Fruit fly (Drosophila melanogaster) whole organism, embryonic: ENCODE data around the gene Acp63F.

Source experiments
- Atf-2 ChIP-seq: fragments of 200-800 bp; sonication (Bioruptor generic); optimal IDR thresholded peaks from 2 replicates; lab custom pipeline; 2016; ENCODE audit warnings: missing biosample characterization, missing genetic modification characterization
- Awh ChIP-seq: fragments of 200-800 bp; sonication (Bioruptor generic); IDR thresholded peaks from 2 replicates; pipeline ENCODE4, ENCODE4 v1.3.6; 2022; ENCODE audit warnings: missing biosample characterization, missing genetic modification characterization
- B-H1 ChIP-seq: fragments of 200-800 bp; sonication (Bioruptor generic); IDR thresholded peaks from 3 replicates; pipeline ENCODE4 v1.3.6; 2022; ENCODE audit warnings: missing biosample characterization, missing genetic modification characterization
- CG11093 ChIP-seq: fragments of 200-800 bp; sonication (Bioruptor generic); IDR thresholded peaks from 3 replicates; pipeline ENCODE4 v1.3.6; 2022; ENCODE audit warnings: missing biosample characterization, missing genetic modification characterization
- CG11247 ChIP-seq: fragments of 200-800 bp; sonication (Bioruptor generic); IDR thresholded peaks from 2 replicates; pipeline ENCODE4 v1.3.6; 2022; ENCODE audit warnings: missing biosample characterization, missing genetic modification characterization
- CG11504 ChIP-seq: fragments of 200-800 bp; sonication (Bioruptor generic); optimal IDR thresholded peaks from 3 replicates; lab custom pipeline; 2019; ENCODE audit warnings: missing biosample characterization, mild to moderate bottlenecking, missing genetic modification characterization, moderate library complexity
- CG12659 ChIP-seq: fragments of 200-800 bp; sonication (Bioruptor generic); optimal IDR thresholded peaks from 3 replicates; lab custom pipeline; 2017; ENCODE audit warnings: mild to moderate bottlenecking, missing biosample characterization, missing genetic modification reagents, missing genetic modification characterization
- CG13424 ChIP-seq: fragments of 200-800 bp; sonication (Bioruptor generic); optimal IDR thresholded peaks from 2 replicates; lab custom pipeline; 2019; ENCODE audit warnings: missing biosample characterization, mild to moderate bottlenecking, missing genetic modification characterization, moderate library complexity
- CG14014 ChIP-seq: fragments of 200-800 bp; sonication (Bioruptor generic); IDR thresholded peaks from 2 replicates; pipeline ENCODE4 v1.3.6; 2022; ENCODE audit warnings: missing biosample characterization, missing genetic modification characterization
- CG14050 ChIP-seq: fragments of 200-800 bp; sonication (Bioruptor generic); IDR thresholded peaks from 3 replicates; pipeline ENCODE4 v1.3.6; 2022; ENCODE audit warnings: missing biosample characterization, missing genetic modification characterization
- CG14710 ChIP-seq: fragments of 200-800 bp; sonication (Bioruptor generic); optimal IDR thresholded peaks from 3 replicates; lab custom pipeline; 2019; ENCODE audit warnings: missing biosample characterization, mild to moderate bottlenecking, missing genetic modification characterization, moderate library complexity
- CG17802 ChIP-seq: fragments of 200-800 bp; sonication (Bioruptor generic); optimal IDR thresholded peaks from 2 replicates; lab custom pipeline; 2018; ENCODE audit warnings: missing biosample characterization, mild to moderate bottlenecking, missing genetic modification characterization, moderate library complexity
- CG18619 ChIP-seq: fragments of 200-800 bp; sonication (Bioruptor generic); optimal IDR thresholded peaks from 3 replicates; lab custom pipeline; 2017; ENCODE audit warnings: missing biosample characterization, mild to moderate bottlenecking, missing genetic modification characterization
- CG2116 ChIP-seq: fragments of 200-800 bp; sonication (Bioruptor generic); optimal IDR thresholded peaks from 3 replicates; lab custom pipeline; 2018; ENCODE audit warnings: missing biosample characterization, mild to moderate bottlenecking, missing genetic modification characterization
- CG3407 ChIP-seq: fragments of 200-800 bp; sonication (Bioruptor generic); optimal IDR thresholded peaks from 2 replicates; lab custom pipeline; 2018; ENCODE audit warnings: missing biosample characterization, mild to moderate bottlenecking, missing genetic modification characterization
- CG34224 ChIP-seq: fragments of 200-800 bp; sonication (Bioruptor generic); IDR thresholded peaks from 3 replicates; pipeline ENCODE4 v1.3.6; 2022; ENCODE audit warnings: missing biosample characterization, missing genetic modification characterization; ENCODE audit not compliant: partially characterized antibody
- CG4820 ChIP-seq: fragments of 200-800 bp; sonication (Bioruptor generic); optimal IDR thresholded peaks from 3 replicates; lab custom pipeline; 2016; ENCODE audit warnings: missing biosample characterization, missing genetic modification characterization
- CG8290 ChIP-seq, 3 experiments: fragments of 200-800 bp; sonication (Bioruptor generic); optimal IDR thresholded peaks; 2 replicates each; lab custom pipeline; 2016 to 2019; ENCODE audit warnings: missing biosample characterization in 3 of 3, missing genetic modification characterization in 3 of 3, mild to moderate bottlenecking in 2 of 3, moderate library complexity in 1 of 3
- CG8388 ChIP-seq: fragments of 200-800 bp; sonication (Bioruptor generic); optimal IDR thresholded peaks from 2 replicates; lab custom pipeline; 2019; ENCODE audit warnings: missing biosample characterization, mild to moderate bottlenecking, missing genetic modification characterization, moderate library complexity
- CG8944 ChIP-seq: fragments of 200-800 bp; sonication (Bioruptor generic); optimal IDR thresholded peaks from 3 replicates; lab custom pipeline; 2016; ENCODE audit warnings: missing biosample characterization, missing genetic modification characterization
- CG9437 ChIP-seq: fragments of 200-800 bp; sonication (Bioruptor generic); optimal IDR thresholded peaks from 2 replicates; lab custom pipeline; 2018; ENCODE audit warnings: missing biosample characterization, mild to moderate bottlenecking, missing genetic modification characterization
- CHES-1-like ChIP-seq: fragments of 200-800 bp; sonication (Bioruptor generic); optimal IDR thresholded peaks from 2 replicates; lab custom pipeline; 2016; ENCODE audit warnings: missing biosample characterization, missing genetic modification characterization
- Chrac-16 ChIP-seq: fragments of 200-800 bp; sonication (Bioruptor generic); optimal IDR thresholded peaks from 3 replicates; lab custom pipeline; 2016; ENCODE audit warnings: missing biosample characterization, missing genetic modification characterization
- CrebB ChIP-seq: fragments of 200-800 bp; sonication (Bioruptor generic); optimal IDR thresholded peaks from 3 replicates; lab custom pipeline; 2018; ENCODE audit warnings: missing biosample characterization, mild to moderate bottlenecking, missing genetic modification characterization
- E2f2 ChIP-seq: fragments of 200-800 bp; sonication (Bioruptor generic); IDR thresholded peaks from 2 replicates; pipeline ENCODE4 v1.3.6; 2022; ENCODE audit warnings: missing biosample characterization, missing genetic modification characterization
- HLH3B ChIP-seq: fragments of 200-800 bp; sonication (Bioruptor generic); IDR thresholded peaks from 2 replicates; pipeline ENCODE4 v1.3.6; 2022; ENCODE audit warnings: missing biosample characterization, missing genetic modification characterization
- Hsf ChIP-seq: fragments of 200-800 bp; sonication (Bioruptor generic); optimal IDR thresholded peaks from 3 replicates; lab custom pipeline; 2016; ENCODE audit warnings: missing biosample characterization, missing genetic modification characterization
- Oli ChIP-seq: fragments of 200-800 bp; sonication (Bioruptor generic); optimal IDR thresholded peaks from 2 replicates; lab custom pipeline; 2018; ENCODE audit warnings: missing biosample characterization, mild to moderate bottlenecking, missing genetic modification characterization, moderate library complexity
- Pdp1 ChIP-seq, 2 experiments: fragments of 200-800 bp; sonication (Bioruptor generic); optimal IDR thresholded peaks; 3 replicates each; lab custom pipeline; 2016; ENCODE audit warnings: missing biosample characterization in 2 of 2, missing genetic modification characterization in 2 of 2, mild to moderate bottlenecking in 1 of 2, moderate library complexity in 1 of 2
- Stat92E ChIP-seq, 3 experiments: fragments of >200 bp in 2 of 3; fragments of 200-800 bp in 1 of 3; sonication (Bioruptor generic) in 1 of 3; optimal IDR thresholded peaks; 2 replicates each; lab custom pipeline; 2017 to 2019; ENCODE audit warnings: missing biosample characterization in 3 of 3, missing genetic modification characterization in 3 of 3, mild to moderate bottlenecking in 1 of 3, moderate library complexity in 1 of 3
- Trl ChIP-seq, 3 experiments: fragments of >200 bp in 2 of 3; fragments of 200-800 bp in 1 of 3; sonication (Bioruptor generic) in 1 of 3; optimal IDR thresholded peaks; 2 replicates in 1 of 3; 3 replicates in 2 of 3; lab custom pipeline; 2016 to 2017; ENCODE audit warnings: missing biosample characterization in 1 of 3, missing genetic modification characterization in 1 of 3
- al ChIP-seq: fragments of 200-800 bp; sonication (Bioruptor generic); IDR thresholded peaks from 2 replicates; pipeline ENCODE4 v1.3.6; 2022; ENCODE audit warnings: missing biosample characterization, missing genetic modification characterization
- az2 ChIP-seq: fragments of 200-800 bp; sonication (Bioruptor generic); optimal IDR thresholded peaks from 3 replicates; lab custom pipeline; 2016; ENCODE audit warnings: missing biosample characterization, missing genetic modification characterization
- ci ChIP-seq: fragments of 200-800 bp; sonication (Bioruptor generic); IDR thresholded peaks from 3 replicates; pipeline ENCODE4 v1.3.6; 2022; ENCODE audit warnings: missing biosample characterization, missing genetic modification characterization
- croc ChIP-seq: fragments of 200-800 bp; sonication (Bioruptor generic); conservative IDR thresholded peaks from 3 replicates; pipeline ENCODE4 v1.3.6; 2022; ENCODE audit warnings: missing biosample characterization, missing genetic modification characterization
- disco-r ChIP-seq: fragments of 200-800 bp; sonication (Bioruptor generic); optimal IDR thresholded peaks from 2 replicates; lab custom pipeline; 2016; ENCODE audit warnings: missing biosample characterization, missing genetic modification characterization
- dpn ChIP-seq, 2 experiments: fragments of 200-800 bp; sonication (Bioruptor generic); optimal IDR thresholded peaks; 3 replicates each; lab custom pipeline; 2016; ENCODE audit warnings: missing biosample characterization in 2 of 2, missing genetic modification characterization in 2 of 2
- dysf ChIP-seq: fragments of 200-800 bp; sonication (Bioruptor generic); IDR thresholded peaks from 3 replicates; pipeline ENCODE4 v1.3.6; 2022; ENCODE audit warnings: missing biosample characterization, missing genetic modification characterization
- ewg ChIP-seq: fragments of 200-800 bp; sonication (Bioruptor generic); optimal IDR thresholded peaks from 3 replicates; lab custom pipeline; 2017; ENCODE audit warnings: mild to moderate bottlenecking, missing biosample characterization, missing genetic modification reagents, missing genetic modification characterization
- ind ChIP-seq: fragments of 200-800 bp; sonication (Bioruptor generic); optimal IDR thresholded peaks from 3 replicates; lab custom pipeline; 2016; ENCODE audit warnings: missing biosample characterization, missing genetic modification characterization
- kay ChIP-seq: fragments of 200-800 bp; sonication (Bioruptor generic); optimal IDR thresholded peaks from 2 replicates; lab custom pipeline; 2016; ENCODE audit warnings: missing biosample characterization, missing genetic modification characterization
- nerfin-2 ChIP-seq: fragments of 200-800 bp; sonication (Bioruptor generic); IDR thresholded peaks from 2 replicates; pipeline ENCODE4 v1.3.6; 2022; ENCODE audit warnings: missing biosample characterization, missing genetic modification characterization; ENCODE audit not compliant: partially characterized antibody
- oc ChIP-seq: fragments of 200-800 bp; sonication (Bioruptor generic); optimal IDR thresholded peaks from 2 replicates; lab custom pipeline; 2018; ENCODE audit warnings: missing biosample characterization, mild to moderate bottlenecking, missing genetic modification characterization, moderate library complexity
- peb ChIP-seq: fragments of 200-800 bp; sonication (Bioruptor generic); IDR thresholded peaks from 2 replicates; pipeline ENCODE4 v1.3.6; 2022; ENCODE audit warnings: missing biosample characterization, missing genetic modification characterization
- sc ChIP-seq, 3 experiments: fragments of >200 bp in 2 of 3; fragments of 200-800 bp in 1 of 3; sonication (Bioruptor generic) in 1 of 3; optimal IDR thresholded peaks; 2 replicates in 2 of 3; 3 replicates in 1 of 3; lab custom pipeline; 2017; ENCODE audit warnings: mild to moderate bottlenecking in 1 of 3, missing biosample characterization in 1 of 3, missing genetic modification characterization in 1 of 3, missing genetic modification reagents in 1 of 3
- sens ChIP-seq: fragments of 200-800 bp; sonication (Bioruptor generic); peaks from one replicate; lab custom pipeline; 2016; ENCODE audit warnings: missing biosample characterization, missing genetic modification characterization
- shn ChIP-seq: fragments of 200-800 bp; sonication (Bioruptor generic); optimal IDR thresholded peaks from 3 replicates; lab custom pipeline; 2016; ENCODE audit warnings: missing biosample characterization, missing genetic modification characterization
- slbo ChIP-seq: fragments of 200-800 bp; sonication (Bioruptor generic); IDR thresholded peaks from 2 replicates; pipeline ENCODE4 v1.3.6; 2022; ENCODE audit warnings: missing biosample characterization, missing genetic modification characterization
- sna ChIP-seq: fragments of 200-800 bp; sonication (Bioruptor generic); IDR thresholded peaks from 2 replicates; pipeline ENCODE4 v1.3.6; 2022; ENCODE audit warnings: missing biosample characterization, missing genetic modification characterization; ENCODE audit not compliant: partially characterized antibody

The Acp63F gene

dm6 chr3L:3851847-3852246 lies 35.7 kb upstream of the Acp63F start (continued):
- TF ChIP-seq Hsf (GFP tag; lab: Kevin White, UChicago) = peak; percentile 12
- TF ChIP-seq slbo (GFP tag; lab: Robert Waterston, UW) = peak; percentile 74
- TF ChIP-seq ind (GFP tag; lab: Kevin White, UChicago) = peak; percentile 3
- TF ChIP-seq disco-r (GFP tag; lab: Kevin White, UChicago) = no peak
- TF ChIP-seq Oli (tag; lab: Kevin White, UChicago) = peak; percentile 41
- no peak for TF ChIP-seq Trl (optimal IDR thresholded peaks at IDR 0.05; lab: Kevin White, UChicago)
- TF ChIP-seq Trl (GFP tag; optimal IDR thresholded peaks at IDR 0.05; lab: Kevin White, UChicago) = peak; percentile 4
- peak; percentile 42 for TF ChIP-seq CG8944 (GFP tag; lab: Kevin White, UChicago)
- TF ChIP-seq CG11504 (tag; lab: Kevin White, UChicago) = peak; percentile 45
- no peak for TF ChIP-seq CG2116 (GFP tag; lab: Kevin White, UChicago)
- TF ChIP-seq B-H1 (GFP tag; lab: Robert Waterston, UW) = no peak
- TF ChIP-seq Stat92E (GFP tag; optimal IDR thresholded peaks at IDR 0.05; lab: Kevin White, UChicago) = no peak
- peak; percentile 83 for TF ChIP-seq sens (GFP tag; lab: Kevin White, UChicago)
- TF ChIP-seq nerfin-2 (GFP tag; lab: Robert Waterston, UW) = no peak
- no peak for TF ChIP-seq CG14050
- TF ChIP-seq CG11093 (GFP tag; lab: Robert Waterston, UW) = 0 out of 3 replicates have a peak, but pooled peaks have one; percentile 26
- peak; percentile 80 for TF ChIP-seq Awh (GFP tag; lab: Robert Waterston, UW)
- peak; percentile 14 to 49 for TF ChIP-seq dpn (GFP tag; optimal IDR thresholded peaks at IDR 0.05; lab: Kevin White, UChicago)
- peak; percentile 42 for TF ChIP-seq az2 (GFP tag; lab: Kevin White, UChicago)
- TF ChIP-seq CHES-1-like = peak; percentile 7
- no peak for TF ChIP-seq sc (optimal IDR thresholded peaks at IDR 0.05; lab: Kevin White, UChicago)
- TF ChIP-seq sc (GFP tag; optimal IDR thresholded peaks at IDR 0.05; lab: Kevin White, UChicago) = peak; percentile 1
- no peak for TF ChIP-seq CrebB (tag; lab: Kevin White, UChicago)
- TF ChIP-seq CG11247 (GFP tag; lab: Robert Waterston, UW) = 0 out of 2 replicates have a peak, but pooled peaks have one; percentile 28
- no peak for TF ChIP-seq CG34224 (GFP tag; lab: Robert Waterston, UW)
- no peak for TF ChIP-seq croc (GFP tag; lab: Robert Waterston, UW)
- peak; percentile 47; the same call in 1 of the 3 replicates for TF ChIP-seq ci (GFP tag; lab: Robert Waterston, UW)
- TF ChIP-seq Chrac-16 (GFP tag; lab: Kevin White, UChicago) = peak; percentile 4
- TF ChIP-seq CG8290 (GFP tag; optimal IDR thresholded peaks at IDR 0.05; lab: Kevin White, UChicago) = peak; percentile 6
- TF ChIP-seq CG8290 (tag; optimal IDR thresholded peaks at IDR 0.05; lab: Kevin White, UChicago) = peak in 1 of 2 experiments; percentile 18
- peak; percentile 40 for TF ChIP-seq CG14710 (tag; lab: Kevin White, UChicago)
- peak; percentile 0 for TF ChIP-seq Atf-2 (GFP tag; lab: Kevin White, UChicago)
- TF ChIP-seq CG9437 = no peak
- no peak for TF ChIP-seq CG14014 (GFP tag; lab: Robert Waterston, UW)
- no peak for TF ChIP-seq E2f2 (GFP tag; lab: Robert Waterston, UW)
- TF ChIP-seq CG18619 (GFP tag; lab: Kevin White, UChicago) = no peak
- TF ChIP-seq Pdp1 (GFP tag; optimal IDR thresholded peaks at IDR 0.05; lab: Kevin White, UChicago) = peak; percentile 31 to 34
- no peak for TF ChIP-seq CG17802 (tag; lab: Kevin White, UChicago)
- no peak for TF ChIP-seq shn
- TF ChIP-seq sna (GFP tag; lab: Robert Waterston, UW) = no peak
- no peak for TF ChIP-seq kay (GFP tag; lab: Kevin White, UChicago)
- peak; percentile 23 for TF ChIP-seq CG13424
- TF ChIP-seq ewg (GFP tag; lab: Kevin White, UChicago) = peak; percentile 31
- peak; percentile 5 for TF ChIP-seq oc (tag; lab: Kevin White, UChicago)
- TF ChIP-seq al (GFP tag; lab: Robert Waterston, UW) = no peak
- TF ChIP-seq peb = no peak
- peak; percentile 25 for TF ChIP-seq CG8388 (GFP tag; lab: Kevin White, UChicago)
- no peak for TF ChIP-seq CG12659 (GFP tag; lab: Kevin White, UChicago)
- no peak for TF ChIP-seq CG3407 (GFP tag; lab: Kevin White, UChicago)
- TF ChIP-seq dysf (GFP tag; lab: Robert Waterston, UW) = 0 out of 3 replicates have a peak, but pooled peaks have one; percentile 25
- peak; percentile 30; the same call in 1 of the 2 replicates for TF ChIP-seq HLH3B
- TF ChIP-seq CG4820 = peak; percentile 34
